Worm (Caenorhabditis elegans) whole organism, mixed stage, embryonic: ENCODE results near the gene hlh-30.
A peak's percentile ranks its signal among the peaks of the same experiment; 100 is the strongest.

ENCODE experiments used
- M03D4.4 ChIP-seq: sonication (generic microtip); optimal IDR thresholded peaks from 2 replicates; lab custom pipeline; 2017; ENCODE audit warnings: mild to moderate bottlenecking, missing genetic modification characterization, missing compliant biosample characterization
- blmp-1 ChIP-seq: fragments of 150-350 bp; optimal IDR thresholded peaks from 2 replicates; lab custom pipeline; 2014; ENCODE audit warnings: missing biosample characterization, missing genetic modification characterization
- ceh-39 ChIP-seq: fragments of 150-350 bp; optimal IDR thresholded peaks from 2 replicates; lab custom pipeline; 2014; ENCODE audit warnings: missing biosample characterization, missing genetic modification characterization
- ceh-43 ChIP-seq: fragments of 200-800 bp; sonication (Bioruptor generic); optimal IDR thresholded peaks from 2 replicates; lab custom pipeline; 2018; ENCODE audit warnings: mild to moderate bottlenecking, missing genetic modification characterization, moderate library complexity, missing compliant biosample characterization
- ceh-83 ChIP-seq: fragments of 200-800 bp; sonication (Bioruptor generic); optimal IDR thresholded peaks from 2 replicates; lab custom pipeline; 2018; ENCODE audit warnings: mild to moderate bottlenecking, missing genetic modification characterization, missing compliant biosample characterization
- ces-1 ChIP-seq: fragments of 150-350 bp; optimal IDR thresholded peaks from 2 replicates; lab custom pipeline; 2014; ENCODE audit warnings: missing biosample characterization, missing genetic modification reagents, missing genetic modification characterization
- cnd-1 ChIP-seq: fragments of 200-800 bp; sonication (Bioruptor generic); optimal IDR thresholded peaks from 2 replicates; lab custom pipeline; 2018; ENCODE audit warnings: mild to moderate bottlenecking, missing genetic modification characterization, missing compliant biosample characterization
- drap-1 ChIP-seq: fragments of 200-800 bp; sonication (Bioruptor generic); optimal IDR thresholded peaks from 3 replicates; lab custom pipeline; 2018; ENCODE audit warnings: mild to moderate bottlenecking, missing genetic modification characterization, missing compliant biosample characterization
- elt-1 ChIP-seq: sonication (generic microtip); optimal IDR thresholded peaks from 2 replicates; lab custom pipeline; 2017; ENCODE audit warnings: missing genetic modification characterization, mild to moderate bottlenecking, missing compliant biosample characterization, antibody characterized with exemption, moderate library complexity, borderline replicate concordance; ENCODE audit not compliant: insufficient read depth
- elt-3 ChIP-seq: fragments of 150-350 bp; optimal IDR thresholded peaks from 2 replicates; lab custom pipeline; 2014; ENCODE audit warnings: missing biosample characterization, missing genetic modification characterization
- ham-2 ChIP-seq: fragments of 200-800 bp; sonication (Bioruptor generic); optimal IDR thresholded peaks from 2 replicates; lab custom pipeline; 2018; ENCODE audit warnings: mild to moderate bottlenecking, missing genetic modification characterization, missing compliant biosample characterization
- hlh-1 ChIP-seq: fragments of 150-350 bp; optimal IDR thresholded peaks from 2 replicates; lab custom pipeline; 2014; ENCODE audit warnings: missing biosample characterization, missing genetic modification reagents, missing genetic modification characterization
- lin-13 ChIP-seq: fragments of 150-350 bp; optimal IDR thresholded peaks from 2 replicates; lab custom pipeline; 2014; ENCODE audit warnings: missing biosample characterization, missing genetic modification characterization
- lin-32 ChIP-seq: fragments of 200-800 bp; sonication (Bioruptor generic); optimal IDR thresholded peaks from 2 replicates; lab custom pipeline; 2018; ENCODE audit warnings: mild to moderate bottlenecking, missing genetic modification characterization, missing compliant biosample characterization
- lsy-2 ChIP-seq: fragments of 150-350 bp; optimal IDR thresholded peaks from 2 replicates; lab custom pipeline; 2014; ENCODE audit warnings: missing biosample characterization, missing genetic modification characterization
- mab-5 ChIP-seq: fragments of 150-350 bp; optimal IDR thresholded peaks from 2 replicates; lab custom pipeline; 2014; ENCODE audit warnings: missing biosample characterization, missing genetic modification characterization
- mep-1 ChIP-seq: fragments of 150-350 bp; optimal IDR thresholded peaks from 2 replicates; lab custom pipeline; 2017; ENCODE audit warnings: missing biosample characterization, missing genetic modification reagents, missing genetic modification characterization, inconsistent platforms
- mls-2 ChIP-seq: sonication (generic microtip); optimal IDR thresholded peaks from 2 replicates; lab custom pipeline; 2016; ENCODE audit warnings: mild to moderate bottlenecking, missing genetic modification characterization, moderate library complexity, missing compliant biosample characterization
- nhr-12 ChIP-seq: fragments of 150-350 bp; optimal IDR thresholded peaks from 2 replicates; lab custom pipeline; 2014; ENCODE audit warnings: missing biosample characterization, missing genetic modification characterization
- nhr-2 ChIP-seq: fragments of 150-350 bp; optimal IDR thresholded peaks from 2 replicates; lab custom pipeline; 2014; ENCODE audit warnings: missing biosample characterization, missing genetic modification characterization
- nhr-237 ChIP-seq: fragments of 150-350 bp; optimal IDR thresholded peaks from 2 replicates; lab custom pipeline; 2014; ENCODE audit warnings: missing biosample characterization, missing genetic modification characterization
- nhr-28 ChIP-seq: fragments of 150-350 bp; optimal IDR thresholded peaks from 2 replicates; lab custom pipeline; 2014; ENCODE audit warnings: missing biosample characterization, missing genetic modification characterization
- nhr-76 ChIP-seq: sonication (generic microtip); optimal IDR thresholded peaks from 2 replicates; lab custom pipeline; 2017; ENCODE audit warnings: missing biosample characterization, missing genetic modification characterization
- pha-4 ChIP-seq: fragments of 150-350 bp; optimal IDR thresholded peaks from 2 replicates; lab custom pipeline; 2018; ENCODE audit warnings: missing biosample characterization, missing genetic modification reagents, missing genetic modification characterization
- sem-2 ChIP-seq: fragments of 200-800 bp; sonication (Bioruptor generic); optimal IDR thresholded peaks from 2 replicates; lab custom pipeline; 2018; ENCODE audit warnings: mild to moderate bottlenecking, missing genetic modification characterization, missing compliant biosample characterization
- snpc-4 ChIP-seq: fragments of 150-350 bp; optimal IDR thresholded peaks from 2 replicates; lab custom pipeline; 2014; ENCODE audit warnings: missing biosample characterization, missing genetic modification characterization
- sptf-1 ChIP-seq: sonication (generic microtip); optimal IDR thresholded peaks from 2 replicates; lab custom pipeline; 2017; ENCODE audit warnings: mild to moderate bottlenecking, missing genetic modification characterization, moderate library complexity, missing compliant biosample characterization
- tbx-8 ChIP-seq: fragments of 200-800 bp; sonication (Bioruptor generic); optimal IDR thresholded peaks from 2 replicates; lab custom pipeline; 2018; ENCODE audit warnings: mild to moderate bottlenecking, missing genetic modification characterization, moderate library complexity, missing compliant biosample characterization
- unc-120 ChIP-seq: sonication (generic microtip); optimal IDR thresholded peaks from 2 replicates; lab custom pipeline; 2017; ENCODE audit warnings: missing genetic modification characterization, missing compliant biosample characterization; ENCODE audit not compliant: poor library complexity, severe bottlenecking
- unc-39 ChIP-seq: fragments of 150-350 bp; optimal IDR thresholded peaks from 2 replicates; lab custom pipeline; 2014; ENCODE audit warnings: missing biosample characterization, missing genetic modification characterization
- unc-62 ChIP-seq: fragments of 150-350 bp; optimal IDR thresholded peaks from 2 replicates; lab custom pipeline; 2014; ENCODE audit warnings: missing biosample characterization, missing genetic modification reagents, missing genetic modification characterization
- ztf-11 ChIP-seq: fragments of 150-350 bp; optimal IDR thresholded peaks from 2 replicates; lab custom pipeline; 2014; ENCODE audit warnings: missing biosample characterization, missing genetic modification characterization

The hlh-30 gene

DNA sequence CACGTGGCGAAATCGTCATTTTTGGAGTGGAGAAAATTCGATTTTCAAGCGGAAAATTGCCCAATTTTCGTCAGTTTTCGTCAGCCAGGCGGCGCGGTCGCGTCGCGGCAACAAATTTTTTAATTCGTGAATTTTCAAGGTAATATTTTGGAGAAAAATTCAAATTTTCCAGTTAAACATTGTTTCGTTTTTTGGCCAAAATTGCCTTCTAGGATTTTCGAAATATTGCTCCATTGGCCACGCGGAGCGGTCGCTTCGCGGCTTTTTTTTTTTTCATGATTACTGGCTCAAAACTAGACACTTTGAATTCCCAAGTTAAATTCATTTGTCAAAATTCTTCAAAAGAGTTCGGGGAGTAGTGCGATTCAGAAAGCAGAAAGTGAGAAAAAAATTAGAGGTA, 12.9 kb upstream of the hlh-30 start:
- TF ChIP-seq ceh-39 (tag; lab: Kevin White, UChicago): no peak
- TF ChIP-seq hlh-1 (tag; lab: Kevin White, UChicago): no peak
- TF ChIP-seq unc-39 (tag; lab: Kevin White, UChicago): no peak
- no peak for TF ChIP-seq sem-2 (GFP tag; lab: Kevin White, UChicago)
- no peak for TF ChIP-seq cnd-1 (tag; lab: Kevin White, UChicago)
- TF ChIP-seq lin-32: no peak
- TF ChIP-seq elt-1: no peak
- TF ChIP-seq ceh-83 (GFP tag; lab: Kevin White, UChicago): no peak
- TF ChIP-seq sptf-1 (tag; lab: Kevin White, UChicago): no peak
- TF ChIP-seq mab-5 (tag; lab: Kevin White, UChicago): no peak
- no peak for TF ChIP-seq nhr-12 (tag; lab: Kevin White, UChicago)
- TF ChIP-seq, all 35 proteins: peak for 0

DNA sequence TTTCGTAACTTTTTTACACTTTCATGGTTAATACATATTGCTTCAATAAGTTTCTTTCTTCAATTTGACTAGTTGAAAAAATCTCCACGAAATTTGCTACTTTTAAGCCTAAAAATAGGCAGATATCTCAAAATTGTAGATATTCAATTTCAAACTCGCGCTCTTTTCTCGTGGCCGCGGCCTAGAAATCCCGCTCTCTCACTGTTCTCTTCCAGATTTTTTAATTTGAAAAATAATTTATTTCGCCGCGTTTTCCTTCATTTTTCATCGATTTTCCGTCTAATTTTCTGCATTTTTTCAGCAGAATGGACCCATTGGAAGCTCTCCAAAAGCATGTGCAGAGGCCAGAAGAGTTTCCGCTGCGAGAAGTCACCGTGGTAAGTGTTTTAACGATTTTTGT, 7.5 kb upstream of the hlh-30 start, which contains the start of gene cdc-73:
cdc-73 (plus strand) TSS at position 302 of the 400 bp plus-strand sequence.
- no peak for TF ChIP-seq mep-1 (tag; lab: Kevin White, UChicago)
- no peak for TF ChIP-seq mls-2 (tag; lab: Kevin White, UChicago)
- TF ChIP-seq lin-13 (tag; lab: Kevin White, UChicago): no peak
- no peak for TF ChIP-seq tbx-8
- peak; percentile 31 for TF ChIP-seq sptf-1 (tag; lab: Kevin White, UChicago)
- TF ChIP-seq ceh-43 (GFP tag; lab: Kevin White, UChicago): no peak
- TF ChIP-seq lsy-2: peak; percentile 23
- TF ChIP-seq snpc-4 (tag; lab: Kevin White, UChicago): no peak
- no peak for TF ChIP-seq blmp-1 (tag; lab: Kevin White, UChicago)
- TF ChIP-seq ceh-39 (tag; lab: Kevin White, UChicago): no peak
- TF ChIP-seq unc-120 (tag; lab: Kevin White, UChicago): no peak
- no peak for TF ChIP-seq nhr-76 (tag; lab: Kevin White, UChicago)
- no peak for TF ChIP-seq elt-3 (tag; lab: Kevin White, UChicago)
- TF ChIP-seq nhr-2 (tag; lab: Kevin White, UChicago): no peak
- TF ChIP-seq hlh-1 (tag; lab: Kevin White, UChicago): no peak
- peak; percentile 35 for TF ChIP-seq ces-1 (GFP tag; lab: Kevin White, UChicago)
- TF ChIP-seq ham-2 (GFP tag; lab: Kevin White, UChicago): no peak
- no peak for TF ChIP-seq ceh-83 (GFP tag; lab: Kevin White, UChicago)
- no peak for TF ChIP-seq nhr-237
- no peak for TF ChIP-seq M03D4.4 (tag; lab: Kevin White, UChicago)
- TF ChIP-seq unc-39 (tag; lab: Kevin White, UChicago): no peak
- TF ChIP-seq unc-62 (GFP tag; lab: Kevin White, UChicago): no peak
- no peak for TF ChIP-seq drap-1 (GFP tag; lab: Kevin White, UChicago)
- no peak for TF ChIP-seq pha-4 (tag; lab: Kevin White, UChicago)

DNA sequence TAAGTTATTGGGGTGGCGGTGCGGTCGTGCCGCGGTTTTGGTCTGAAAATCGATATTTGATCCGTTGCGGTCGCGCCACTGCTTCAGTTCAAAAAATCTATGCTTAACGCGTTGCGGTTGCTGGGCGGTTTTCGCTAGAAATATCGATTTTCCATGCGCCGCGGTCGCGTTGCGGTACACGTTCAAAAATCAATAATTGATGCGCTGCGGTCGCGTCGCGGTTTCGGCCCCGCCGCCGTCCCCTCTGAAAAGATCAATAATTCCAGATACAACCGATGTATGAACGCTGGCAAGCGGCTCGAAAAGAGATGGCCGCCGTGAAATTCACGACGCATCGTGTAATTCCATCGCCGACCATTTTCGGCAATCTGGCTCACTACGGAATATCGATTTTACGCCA, 6.3 kb upstream of the hlh-30 start:
- TF ChIP-seq sptf-1 (tag; lab: Kevin White, UChicago): no peak

DNA sequence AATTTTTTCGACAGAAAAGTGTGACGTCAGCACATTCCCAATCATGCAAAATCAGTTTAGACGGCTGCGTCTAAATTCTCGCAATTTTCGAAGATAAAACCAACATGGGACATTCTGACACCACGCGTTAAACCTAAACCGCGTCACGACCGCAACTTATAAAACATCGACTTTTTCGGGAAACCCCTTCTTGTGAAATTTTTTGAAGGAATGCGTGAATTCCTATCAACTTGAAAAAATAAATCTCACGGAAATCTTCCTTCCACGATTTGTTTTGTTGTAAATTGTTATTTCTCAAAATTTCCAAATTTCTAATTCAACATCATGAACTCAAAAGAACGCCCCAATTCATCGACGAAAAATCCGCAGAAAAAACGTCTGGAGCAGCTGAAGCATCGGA, 5.2 kb upstream of the hlh-30 start, which contains the start of gene F35F11.2:
F35F11.2 (plus strand) TSS at position 301 of the 400 bp plus-strand sequence.
- no peak for TF ChIP-seq elt-3 (tag; lab: Kevin White, UChicago)
- no peak for TF ChIP-seq drap-1 (GFP tag; lab: Kevin White, UChicago)
- no peak for TF ChIP-seq sptf-1 (tag; lab: Kevin White, UChicago)
- no peak for TF ChIP-seq unc-39 (tag; lab: Kevin White, UChicago)
- TF ChIP-seq ceh-83 (GFP tag; lab: Kevin White, UChicago): no peak
- no peak for TF ChIP-seq unc-120 (tag; lab: Kevin White, UChicago)
- TF ChIP-seq nhr-28 (tag; lab: Kevin White, UChicago): no peak
- TF ChIP-seq tbx-8: no peak
- no peak for TF ChIP-seq snpc-4 (tag; lab: Kevin White, UChicago)
- TF ChIP-seq ztf-11 (tag; lab: Kevin White, UChicago): no peak
- no peak for TF ChIP-seq lin-32

DNA sequence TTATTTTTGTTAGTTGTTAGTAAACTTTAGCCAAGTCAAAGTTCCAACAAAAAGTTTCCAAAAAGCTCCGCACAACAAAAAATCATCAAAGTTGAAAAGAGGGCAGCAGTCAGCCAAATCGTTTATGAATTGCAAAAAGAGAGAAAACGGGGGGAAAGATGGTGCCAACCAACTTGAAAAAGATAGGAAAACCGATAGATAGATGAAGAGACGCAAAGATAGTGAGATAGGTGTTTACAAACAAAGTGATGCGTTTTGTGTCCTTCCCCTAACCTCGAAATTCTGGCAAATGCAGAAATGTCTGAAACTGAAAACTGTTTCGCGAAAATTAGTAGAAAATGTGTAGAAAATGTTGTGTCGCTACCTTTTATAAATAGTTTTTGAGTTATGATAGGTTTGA, 1.3 kb downstream of the hlh-30 start:
- TF ChIP-seq hlh-1 (tag; lab: Kevin White, UChicago): peak; percentile 11
- TF ChIP-seq ceh-43 (GFP tag; lab: Kevin White, UChicago): no peak
- TF ChIP-seq, all 35 proteins: peak for 1
